Worm (Caenorhabditis elegans): Measurements from ENCODE around the gene ZK662.2.

DNA sequence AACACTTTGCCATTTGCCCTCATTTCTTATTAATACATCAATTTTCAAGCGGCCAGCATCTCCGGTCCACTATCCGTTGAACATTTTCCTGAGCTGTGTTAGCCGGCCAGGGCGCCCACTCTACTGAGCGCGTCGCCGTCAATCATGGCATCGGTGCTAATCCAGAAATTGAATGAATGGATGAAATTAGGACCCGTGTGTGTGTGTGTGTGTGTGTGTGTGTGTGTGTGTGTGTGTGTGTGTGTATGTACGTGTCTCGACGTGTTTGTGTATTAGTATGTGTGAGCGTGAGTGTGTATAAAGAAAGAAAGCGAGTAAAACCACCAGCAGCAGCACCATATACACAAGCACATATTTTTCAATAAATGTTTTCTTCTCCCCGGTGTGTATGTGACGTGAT is 43.3 kb upstream of the ZK662.2 start:
- TF ChIP-seq ztf-29 (GFP tag; IDR thresholded peaks at IDR 0.05) (no peak), ref-1 (GFP tag; conservative IDR thresholded peaks at IDR 0.05) (no peak), ztf-23 (GFP tag; IDR thresholded peaks at IDR 0.05) (no peak), cog-1 (tag; optimal IDR thresholded peaks at IDR 0.05) (no peak), T22C8.4 (GFP tag; IDR thresholded peaks at IDR 0.05) (no peak), flt-1 (GFP tag; IDR thresholded peaks at IDR 0.05) (no peak)
